Worm (Caenorhabditis elegans): Measurements from ENCODE around the gene yif-1.

yif-1 gene

DNA sequence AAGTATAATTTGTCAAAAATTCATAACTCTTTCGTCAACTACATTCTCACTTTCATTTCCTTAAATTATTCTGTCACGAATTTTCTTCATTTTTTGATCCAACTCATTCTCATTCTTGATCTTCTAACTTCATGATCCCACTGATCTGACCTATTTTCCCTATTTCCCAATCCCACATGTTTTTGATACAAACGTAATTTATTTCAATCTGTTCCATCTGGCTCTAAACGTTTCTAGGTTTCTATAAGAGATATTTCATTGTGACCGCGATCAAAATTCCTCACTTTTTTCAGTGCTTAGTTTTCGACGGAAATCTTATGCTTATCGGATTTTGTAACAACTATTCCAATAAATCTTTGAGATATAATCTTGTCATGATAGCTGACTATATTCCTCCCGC, 11.0 kb upstream of the yif-1 start:
- TF ChIP-seq dsc-1 (tag; optimal IDR thresholded peaks at IDR 0.05): peak; percentile 93
- TF ChIP-seq sptf-1 (tag; optimal IDR thresholded peaks at IDR 0.05): no peak
- TF ChIP-seq fkh-4 (tag; optimal IDR thresholded peaks at IDR 0.05; ENCODE audit: borderline replicate concordance): peak; percentile 84

DNA sequence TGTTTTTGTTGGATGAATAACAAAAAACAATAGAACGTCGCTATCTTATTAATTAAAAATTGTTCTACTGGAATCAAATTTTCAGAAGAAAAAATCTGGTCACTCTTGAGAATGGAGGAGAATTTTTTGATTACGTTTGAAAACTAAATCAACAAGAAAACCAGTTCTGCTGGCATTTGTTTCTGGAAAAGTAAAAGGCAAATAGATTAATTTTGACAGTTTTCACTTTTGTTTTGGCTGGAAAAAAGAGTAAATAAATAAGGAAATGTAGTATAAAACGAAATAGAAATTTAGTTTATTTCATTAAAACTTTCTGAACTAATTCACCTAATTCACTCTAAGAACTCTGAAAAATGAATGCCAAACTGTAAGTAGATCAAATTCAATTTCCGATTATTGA, 9.5 kb upstream of the yif-1 start, which contains the start of gene fipr-13:
TSS of gene fipr-13 (plus strand) at position 301 of the 400 bp plus-strand sequence.
- TF ChIP-seq ztf-4 (tag; optimal IDR thresholded peaks at IDR 0.05) (no peak), aha-1 (tag; optimal IDR thresholded peaks at IDR 0.05) (no peak), jun-1 (tag; optimal IDR thresholded peaks at IDR 0.05) (no peak), lin-14 (GFP tag; optimal IDR thresholded peaks at IDR 0.05) (no peak), blmp-1 (tag; optimal IDR thresholded peaks at IDR 0.05) (no peak), pax-3 (tag; optimal IDR thresholded peaks at IDR 0.05) (no peak)

DNA sequence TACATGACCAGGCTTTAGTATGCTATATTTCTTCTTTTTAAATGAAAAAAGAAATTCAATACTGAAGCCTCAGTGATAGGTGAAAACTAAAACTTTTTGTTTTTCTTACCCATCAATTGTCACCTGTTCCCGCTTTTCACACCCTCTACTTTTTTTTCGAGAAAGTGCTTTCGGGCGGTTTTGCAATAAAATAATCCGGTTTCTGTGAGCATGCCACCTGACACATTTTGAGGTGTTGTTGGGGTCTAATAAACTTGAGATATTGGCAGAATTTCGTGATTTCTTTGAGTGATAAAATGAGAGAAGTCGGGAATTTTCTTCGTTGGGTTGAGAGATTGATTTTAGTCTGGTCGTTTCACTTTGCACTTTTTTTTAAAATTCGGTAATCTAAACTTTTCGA, 5.3 kb upstream of the yif-1 start:
- peak; percentile 57 for TF ChIP-seq rnt-1 (tag; optimal IDR thresholded peaks at IDR 0.05)
- peak; percentile 51 for TF ChIP-seq lin-14 (GFP tag; optimal IDR thresholded peaks at IDR 0.05)
- peak; percentile 36 for TF ChIP-seq nhr-71 (tag; optimal IDR thresholded peaks at IDR 0.05)
- TF ChIP-seq lsy-2 (tag; optimal IDR thresholded peaks at IDR 0.05): peak in 1 of 2 experiments; percentile 27
- TF ChIP-seq pag-3 (tag; optimal IDR thresholded peaks at IDR 0.05; ENCODE audit: borderline replicate concordance, insufficient read depth): peak; percentile 49
- TF ChIP-seq efl-1 (optimal IDR thresholded peaks at IDR 0.05): no peak
- TF ChIP-seq efl-1 (GFP tag; optimal IDR thresholded peaks at IDR 0.05 in 1 of 2): no peak
- peak; percentile 7 for TF ChIP-seq snu-23 (GFP tag; optimal IDR thresholded peaks at IDR 0.05)
- TF ChIP-seq sox-4 (tag; optimal IDR thresholded peaks at IDR 0.05): no peak
- no peak for TF ChIP-seq fkh-8 (tag; optimal IDR thresholded peaks at IDR 0.05)
- TF ChIP-seq lin-39 (tag; optimal IDR thresholded peaks at IDR 0.05): peak; percentile 41
- no peak for TF ChIP-seq nhr-76 (tag; optimal IDR thresholded peaks at IDR 0.05)

DNA sequence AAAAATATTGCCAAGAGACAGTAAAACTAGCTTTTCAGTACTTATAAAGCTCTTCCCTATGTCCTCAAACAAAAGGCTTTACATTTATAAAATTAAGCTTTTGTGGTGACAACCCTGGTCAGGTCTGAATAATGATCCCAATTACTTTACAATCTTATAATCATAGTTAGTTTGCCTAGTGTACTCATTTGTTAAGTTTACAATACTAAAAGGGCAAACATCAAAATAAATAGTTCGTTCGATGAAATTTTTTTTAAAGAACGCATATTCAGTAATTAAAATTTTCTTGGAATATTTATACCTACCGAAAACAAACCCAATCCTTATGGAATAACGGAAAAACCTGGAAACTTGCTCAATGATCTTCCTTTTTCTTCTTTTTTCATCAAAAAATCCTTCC, 4.0 kb upstream of the yif-1 start:
- no peak for TF ChIP-seq efl-3 (GFP tag; optimal IDR thresholded peaks at IDR 0.05)
- TF ChIP-seq C16A3.4 (tag; optimal IDR thresholded peaks at IDR 0.05): no peak
- TF ChIP-seq jun-1 (tag; optimal IDR thresholded peaks at IDR 0.05): no peak
- no peak for TF ChIP-seq nhr-77 (tag; optimal IDR thresholded peaks at IDR 0.05)
- no peak for TF ChIP-seq hlh-17 (GFP tag; optimal IDR thresholded peaks at IDR 0.05; ENCODE audit: borderline replicate concordance)
- TF ChIP-seq nhr-12 (tag; optimal IDR thresholded peaks at IDR 0.05): no peak
- no peak for TF ChIP-seq lir-3 (tag; optimal IDR thresholded peaks at IDR 0.05; ENCODE audit: poor library complexity)
- no peak for TF ChIP-seq xbp-1 (tag; optimal IDR thresholded peaks at IDR 0.05)
- TF ChIP-seq swsn-7 (tag; optimal IDR thresholded peaks at IDR 0.05): no peak
- TF ChIP-seq elt-3 (tag; optimal IDR thresholded peaks at IDR 0.05): no peak
- no peak for TF ChIP-seq sptf-1 (tag; optimal IDR thresholded peaks at IDR 0.05)
- TF ChIP-seq C34B4.2 (tag; optimal IDR thresholded peaks at IDR 0.05): no peak
- no peak for TF ChIP-seq irx-1 (tag; optimal IDR thresholded peaks at IDR 0.05)
- TF ChIP-seq zip-4 (GFP tag; optimal IDR thresholded peaks at IDR 0.05): no peak
- no peak for TF ChIP-seq ceh-8 (GFP tag; optimal IDR thresholded peaks at IDR 0.05)
- no peak for TF ChIP-seq egl-13 (tag; optimal IDR thresholded peaks at IDR 0.05)
- TF ChIP-seq nhr-28 (tag; optimal IDR thresholded peaks at IDR 0.05): no peak
- TF ChIP-seq pax-3 (tag; optimal IDR thresholded peaks at IDR 0.05): no peak
- no peak for TF ChIP-seq nhr-47 (tag; optimal IDR thresholded peaks at IDR 0.05)
- no peak for TF ChIP-seq skn-1 (tag; optimal IDR thresholded peaks at IDR 0.05)

DNA sequence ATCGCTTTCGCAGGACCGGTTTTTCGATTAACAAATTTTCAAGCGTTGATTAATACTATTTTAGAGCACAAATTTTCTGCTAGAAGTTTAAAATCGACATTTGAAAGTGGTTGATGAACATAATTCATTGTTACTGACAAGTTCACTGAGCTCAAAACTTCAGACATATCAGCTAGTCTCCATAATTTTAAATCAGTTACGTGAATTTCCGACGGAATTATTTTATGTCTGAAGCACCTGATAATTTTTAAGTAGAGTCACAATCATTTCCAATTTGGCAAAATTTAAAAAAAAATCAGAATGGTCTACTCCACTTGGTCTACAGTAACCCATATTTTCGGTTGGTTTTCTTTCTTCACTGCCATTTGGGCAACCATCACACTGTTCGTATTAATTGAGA, 2.9 kb downstream of the yif-1 start, which contains the start of gene str-118:
TSS of gene str-118 (plus strand) at position 301 of the 400 bp plus-strand sequence.
- TF ChIP-seq nhr-237 (tag; optimal IDR thresholded peaks at IDR 0.05) (no peak), mef-2 (tag; optimal IDR thresholded peaks at IDR 0.05) (no peak), fkh-4 (tag; optimal IDR thresholded peaks at IDR 0.05; ENCODE audit: borderline replicate concordance) (no peak), tlp-1 (tag; optimal IDR thresholded peaks at IDR 0.05) (no peak), lin-13 (GFP tag; optimal IDR thresholded peaks at IDR 0.05) (no peak), ztf-4 (tag; optimal IDR thresholded peaks at IDR 0.05) (no peak), ces-1 (GFP tag; optimal IDR thresholded peaks at IDR 0.05) (no peak), ceh-8 (GFP tag; optimal IDR thresholded peaks at IDR 0.05) (no peak), C16A3.4 (tag; optimal IDR thresholded peaks at IDR 0.05) (no peak), nhr-19 (GFP tag; conservative IDR thresholded peaks at IDR 0.05) (no peak)

Data from whole organism, L1 larva.